Fruit fly (Drosophila melanogaster) whole organism, wandering third instar larva: Measurements from ENCODE around the gene Ack.

Experiments used
- GATAd ChIP-seq: sonication (Bioruptor generic); optimal IDR thresholded peaks from 2 replicates; lab custom pipeline; 2016; ENCODE audit warnings: missing biosample characterization, missing genetic modification characterization
- Myc ChIP-seq: fragments of >200 bp; optimal IDR thresholded peaks from 2 replicates; lab custom pipeline; 2017
- h ChIP-seq: fragments of 200-800 bp; sonication (Bioruptor generic); optimal IDR thresholded peaks from 3 replicates; lab custom pipeline; 2016; ENCODE audit warnings: missing biosample characterization, mild to moderate bottlenecking, missing genetic modification characterization
- lola ChIP-seq: fragments of >200 bp; optimal IDR thresholded peaks from 2 replicates; lab custom pipeline; 2017; ENCODE audit warnings: missing biosample characterization, missing genetic modification characterization
- pan ChIP-seq: fragments of >200 bp; optimal IDR thresholded peaks from 2 replicates; lab custom pipeline; 2017
- usp ChIP-seq: fragments of >200 bp; optimal IDR thresholded peaks from 2 replicates; lab custom pipeline; 2017; ENCODE audit warnings: missing biosample characterization, missing genetic modification characterization
- woc ChIP-seq: sonication (Bioruptor generic); optimal IDR thresholded peaks from 2 replicates; lab custom pipeline; 2016; ENCODE audit warnings: missing biosample characterization, mild to moderate bottlenecking, missing genetic modification characterization

DNA sequence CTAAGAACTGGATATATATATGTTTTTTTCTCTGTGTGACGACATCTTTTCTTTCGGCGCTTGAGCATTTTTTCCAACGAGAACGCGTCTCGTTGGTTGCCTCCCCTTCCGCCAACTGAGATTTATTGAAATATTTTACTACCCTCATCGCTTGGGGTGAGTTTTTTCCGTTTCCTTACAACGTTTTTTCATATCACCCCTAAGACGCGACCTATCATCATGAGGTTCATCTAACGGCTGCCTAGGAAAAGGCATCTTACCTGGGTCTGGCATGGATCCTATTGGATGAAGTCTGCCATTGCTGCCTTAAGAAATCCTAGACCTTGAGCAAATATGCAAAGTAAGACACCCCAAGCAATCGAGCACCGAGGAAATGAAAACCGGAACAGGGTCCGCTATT lies 51.3 kb downstream of the Ack start:
- TF ChIP-seq GATAd (no peak), pan (lab: Kevin White, UChicago) (no peak), usp (GFP tag; lab: Kevin White, UChicago) (no peak), Myc (lab: Kevin White, UChicago) (no peak), woc (GFP tag; lab: Kevin White, UChicago) (no peak), lola (GFP tag; lab: Kevin White, UChicago) (no peak), h (GFP tag; lab: Kevin White, UChicago) (no peak)
